Worm (Caenorhabditis elegans) whole organism, late embryonic: ENCODE measurements around the gene faxc-1.

Experiments used
- C08G9.2 ChIP-seq: sonication (generic microtip); optimal IDR thresholded peaks from 2 replicates; lab custom pipeline; 2016; ENCODE audit warnings: mild to moderate bottlenecking, missing genetic modification characterization, moderate library complexity, missing compliant biosample characterization
- Y22D7AL.16 ChIP-seq: sonication (generic microtip); optimal IDR thresholded peaks from 2 replicates; lab custom pipeline; 2016; ENCODE audit warnings: missing genetic modification characterization, missing compliant biosample characterization
- ceh-30 ChIP-seq: fragments of 150-350 bp; optimal IDR thresholded peaks from 2 replicates; lab custom pipeline; 2014; ENCODE audit warnings: missing biosample characterization, missing genetic modification characterization
- ceh-34 ChIP-seq: sonication (generic microtip); optimal IDR thresholded peaks from 2 replicates; lab custom pipeline; 2016; ENCODE audit warnings: mild to moderate bottlenecking, missing genetic modification characterization, missing compliant biosample characterization
- ceh-9 ChIP-seq: sonication (generic microtip); optimal IDR thresholded peaks from 2 replicates; lab custom pipeline; 2016; ENCODE audit warnings: mild to moderate bottlenecking, missing genetic modification characterization, inconsistent platforms, missing compliant biosample characterization
- fkh-6 ChIP-seq: sonication (generic microtip); optimal IDR thresholded peaks from 2 replicates; lab custom pipeline; 2016; ENCODE audit warnings: missing genetic modification characterization, missing compliant biosample characterization
- gmeb-2 ChIP-seq: sonication (generic microtip); optimal IDR thresholded peaks from 2 replicates; lab custom pipeline; 2016; ENCODE audit warnings: missing genetic modification characterization, inconsistent platforms, missing compliant biosample characterization
- hlh-13 ChIP-seq: fragments of 200-800 bp; sonication (Bioruptor generic); optimal IDR thresholded peaks from 2 replicates; lab custom pipeline; 2018; ENCODE audit warnings: mild to moderate bottlenecking, missing genetic modification characterization, missing compliant biosample characterization
- hlh-8 ChIP-seq: sonication (generic microtip); optimal IDR thresholded peaks from 2 replicates; lab custom pipeline; 2016; ENCODE audit warnings: missing genotype, missing genetic modification characterization, missing compliant biosample characterization
- nhr-232 ChIP-seq: sonication (generic microtip); optimal IDR thresholded peaks from 2 replicates; lab custom pipeline; 2016; ENCODE audit warnings: missing genetic modification characterization, missing compliant biosample characterization
- npax-4 ChIP-seq: sonication (generic microtip); optimal IDR thresholded peaks from 2 replicates; lab custom pipeline; 2016; ENCODE audit warnings: missing genetic modification characterization, missing compliant biosample characterization
- odd-2 ChIP-seq: sonication (generic microtip); optimal IDR thresholded peaks from 2 replicates; lab custom pipeline; 2017; ENCODE audit warnings: antibody characterized with exemption, mild to moderate bottlenecking, missing genetic modification characterization, missing compliant biosample characterization

Gene faxc-1

ce11 chrII:12309614-12310013, 45.6 kb downstream of the faxc-1 start, which contains the start of gene C50E10.2:
Gene C50E10.2 (minus strand): TSS chrII:12309714.
- TF ChIP-seq odd-2 (tag; lab: Kevin White, UChicago) (no peak), gmeb-2 (tag; lab: Kevin White, UChicago) (no peak), Y22D7AL.16 (no peak), fkh-6 (no peak), nhr-232 (tag; lab: Kevin White, UChicago) (no peak), ceh-9 (tag; lab: Kevin White, UChicago) (no peak), ceh-30 (tag; lab: Kevin White, UChicago) (no peak), ceh-34 (no peak), hlh-8 (no peak), C08G9.2 (tag; lab: Kevin White, UChicago) (no peak)

- no peak for TF ChIP-seq odd-2 (tag; lab: Kevin White, UChicago)
- no peak for TF ChIP-seq ceh-9 (tag; lab: Kevin White, UChicago)
- TF ChIP-seq hlh-13 (GFP tag; lab: Kevin White, UChicago), result no peak
- TF ChIP-seq npax-4, result no peak
- TF ChIP-seq nhr-232 (tag; lab: Kevin White, UChicago), result no peak
- TF ChIP-seq, all 69 proteins: peak for 0
Observed at ce11 chrII:12311560-12311959, 47.6 kb downstream of the faxc-1 start, which contains the start of gene sre-51. Gene sre-51 (plus strand): TSS chrII:12311860.
